Worm (Caenorhabditis elegans): Measurements from ENCODE around the gene nhr-246.

nhr-246 gene

DNA sequence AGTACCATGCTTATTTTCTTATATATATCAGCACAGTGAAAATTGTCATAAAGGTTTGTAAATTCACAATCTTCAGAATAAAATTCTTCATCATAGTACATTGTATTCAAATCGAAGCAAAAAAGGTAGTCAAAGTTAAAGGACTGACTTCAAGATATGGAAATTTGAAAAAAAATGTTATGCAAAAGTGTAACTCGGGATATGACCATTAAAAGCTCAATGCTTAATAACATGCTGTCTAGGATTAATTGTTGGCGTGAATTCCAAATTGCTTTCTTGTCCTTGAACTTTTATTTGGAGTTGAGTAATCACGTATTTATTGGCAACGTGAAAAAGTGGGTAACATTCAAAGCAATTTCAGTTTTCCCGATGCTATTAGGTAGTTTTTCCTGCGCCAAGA lies 41.5 kb upstream of the nhr-246 start, which contains the start of gene srw-16:
Gene srw-16, minus strand, starts transcription at position 101 of the 400 bp plus-strand sequence.
- TF ChIP-seq sea-2 (GFP tag; optimal IDR thresholded peaks at IDR 0.05) (no peak), unc-62 (GFP tag; optimal IDR thresholded peaks at IDR 0.05) (no peak), fkh-2 (tag; optimal IDR thresholded peaks at IDR 0.05) (no peak), nhr-237 (tag; optimal IDR thresholded peaks at IDR 0.05) (no peak), nhr-28 (tag; optimal IDR thresholded peaks at IDR 0.05) (no peak), ZK546.5 (tag; optimal IDR thresholded peaks at IDR 0.05) (no peak), mdl-1 (tag; optimal IDR thresholded peaks at IDR 0.05) (no peak), tbx-2 (tag; optimal IDR thresholded peaks at IDR 0.05) (no peak), nhr-12 (tag; optimal IDR thresholded peaks at IDR 0.05) (no peak)

DNA sequence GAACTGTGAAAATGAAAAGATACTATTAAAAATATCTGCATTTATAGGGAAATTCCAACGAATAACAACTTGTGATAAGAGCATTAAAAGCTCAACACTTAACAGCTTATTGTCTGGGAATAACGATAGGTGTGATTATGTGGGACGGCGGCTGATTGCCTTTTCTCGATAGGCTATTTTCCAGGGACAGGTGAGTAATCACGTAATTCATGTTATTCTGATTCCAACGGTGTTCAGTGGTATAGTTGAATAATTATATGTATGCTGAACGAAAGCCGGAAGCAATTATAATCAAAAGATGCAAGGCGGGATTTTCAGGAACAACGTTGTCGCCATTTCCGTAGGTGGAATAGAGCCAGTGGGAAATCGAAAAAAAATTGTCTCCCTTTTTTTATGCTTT lies 39.4 kb upstream of the nhr-246 start, which contains the start of gene srw-17:
Gene srw-17, minus strand, starts transcription at position 101 of the 400 bp plus-strand sequence.
- TF ChIP-seq daf-12 (tag; optimal IDR thresholded peaks at IDR 0.05) (no peak), nhr-43 (tag; optimal IDR thresholded peaks at IDR 0.05; ENCODE audit: poor library complexity, severe bottlenecking) (no peak), lin-39 (tag; optimal IDR thresholded peaks at IDR 0.05) (no peak), elt-2 (tag; optimal IDR thresholded peaks at IDR 0.05) (no peak), nhr-67 (tag; optimal IDR thresholded peaks at IDR 0.05) (no peak), nhr-11 (tag; optimal IDR thresholded peaks at IDR 0.05) (no peak), nhr-25 (tag; optimal IDR thresholded peaks at IDR 0.05) (no peak), lsy-12 (tag; optimal IDR thresholded peaks at IDR 0.05) (no peak), nhr-23 (tag; optimal IDR thresholded peaks at IDR 0.05) (no peak), zag-1 (tag; optimal IDR thresholded peaks at IDR 0.05) (no peak), aly-2 (tag; optimal IDR thresholded peaks at IDR 0.05) (no peak), egl-5 (tag; optimal IDR thresholded peaks at IDR 0.05) (no peak), ztf-11 (tag; optimal IDR thresholded peaks at IDR 0.05) (no peak)

ce11 chrV:15281279-15281949 lies 34.9 kb upstream of the nhr-246 start, which contains the start of the genes srw-19 and srx-51:
srw-19 (minus strand) TSS chrV:15281379.
srx-51 (plus strand) TSS chrV:15281899.
- TF ChIP-seq eor-1 (tag; optimal IDR thresholded peaks at IDR 0.05) (no peak), ztf-11 (tag; optimal IDR thresholded peaks at IDR 0.05) (no peak), egl-5 (tag; optimal IDR thresholded peaks at IDR 0.05) (no peak), nfya-1 (tag; optimal IDR thresholded peaks at IDR 0.05; ENCODE audit: insufficient read depth) (no peak), hmg-11 (tag; optimal IDR thresholded peaks at IDR 0.05) (no peak), pqm-1 (tag; optimal IDR thresholded peaks at IDR 0.05) (no peak), nhr-77 (tag; optimal IDR thresholded peaks at IDR 0.05) (no peak), fos-1 (tag; optimal IDR thresholded peaks at IDR 0.05) (no peak), fkh-10 (GFP tag; optimal IDR thresholded peaks at IDR 0.05) (no peak), nhr-11 (tag; optimal IDR thresholded peaks at IDR 0.05) (no peak), ztf-4 (tag; optimal IDR thresholded peaks at IDR 0.05) (no peak), nhr-237 (tag; optimal IDR thresholded peaks at IDR 0.05) (no peak), egl-27 (tag; optimal IDR thresholded peaks at IDR 0.05) (no peak), ama-1 (optimal IDR thresholded peaks at IDR 0.05) (no peak), ceh-28 (tag; optimal IDR thresholded peaks at IDR 0.05) (no peak), ZK546.5 (tag; optimal IDR thresholded peaks at IDR 0.05) (no peak), fkh-2 (tag; optimal IDR thresholded peaks at IDR 0.05) (no peak), R02D3.7 (tag; optimal IDR thresholded peaks at IDR 0.05) (no peak), tbx-2 (tag; optimal IDR thresholded peaks at IDR 0.05) (no peak)

- TF ChIP-seq mml-1 (tag; optimal IDR thresholded peaks at IDR 0.05) = no peak
- TF ChIP-seq nhr-25 (tag; optimal IDR thresholded peaks at IDR 0.05) = peak; percentile 74
Measured at ce11 chrV:15285984-15286383, 30.3 kb upstream of the nhr-246 start.

ce11 chrV:15287856-15288255 lies 28.4 kb upstream of the nhr-246 start, which contains the start of gene cyp-34A1:
cyp-34A1 (minus strand) TSS chrV:15287956.
- TF ChIP-seq nhr-25 (tag; optimal IDR thresholded peaks at IDR 0.05) (peak; percentile 19), lsy-12 (tag; optimal IDR thresholded peaks at IDR 0.05) (no peak)

Measured in whole organism, L3 larva.